Worm (Caenorhabditis elegans): Measurements from ENCODE around the gene srlf-32.

ce11 chrIV:11949717-11950116 is 23.9 kb downstream of the srlf-32 start, which contains the start of gene hdl-1:
- TF ChIP-seq W03F9.2 (tag; optimal IDR thresholded peaks at IDR 0.05) (no peak), dao-5 (tag; optimal IDR thresholded peaks at IDR 0.05) (no peak)

Data from whole organism, L4/young adult.